Fruit fly (Drosophila melanogaster): ENCODE results near the gene CG34328.
A peak's percentile ranks its signal among the peaks of the same experiment; 100 is the strongest.

Gene CG34328

DNA sequence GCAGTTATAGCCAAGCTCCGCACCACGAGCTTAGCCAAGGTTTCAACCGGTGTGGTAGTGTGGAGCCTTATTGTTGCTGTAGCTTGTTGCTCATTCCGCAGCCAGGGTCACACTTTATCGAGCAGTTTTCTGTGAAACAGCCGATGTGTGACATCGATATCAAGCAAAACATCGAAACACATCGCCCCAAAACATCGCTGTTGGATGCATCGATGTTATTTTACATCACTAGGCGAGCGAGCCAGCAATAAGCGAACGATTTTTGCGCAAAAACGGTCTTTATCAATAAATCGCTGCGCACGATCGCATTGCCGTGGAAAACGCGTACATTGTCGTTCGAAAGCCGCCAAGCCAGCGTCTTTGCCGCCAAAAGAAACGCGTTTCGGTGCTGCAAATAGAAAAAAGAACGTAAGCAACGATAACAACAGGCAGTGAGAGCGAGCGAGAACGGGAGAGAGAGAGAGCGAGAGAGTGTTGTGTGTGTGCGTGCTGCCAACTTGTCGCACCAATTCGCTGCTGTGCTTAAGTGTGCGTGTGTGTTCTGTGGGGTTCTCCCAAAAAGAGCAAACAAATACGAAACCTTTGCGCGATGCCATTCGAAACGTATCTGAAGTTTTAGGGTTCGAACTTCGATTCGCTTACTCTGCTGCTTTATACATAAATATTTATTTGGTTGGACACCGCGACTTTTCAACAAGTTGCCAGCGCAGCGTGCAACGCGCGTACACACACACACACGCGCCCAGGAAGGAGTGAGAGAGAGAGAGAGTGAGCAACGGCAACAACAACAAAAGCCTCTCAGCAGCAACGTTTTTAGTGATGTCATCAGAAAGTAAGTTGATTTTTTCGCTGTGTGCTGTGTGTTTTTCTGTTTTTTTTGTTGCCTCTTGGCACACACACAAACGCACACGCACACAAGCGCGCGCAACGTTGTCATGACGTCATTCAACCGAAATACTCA is 28.8 kb downstream of the CG34328 start (continued):
- peak; percentile 94 for TF ChIP-seq Doc3 (GFP tag; IDR thresholded peaks at IDR 0.05; ENCODE audit: partially characterized antibody)
- no peak for TF ChIP-seq Xrp1 (GFP tag; IDR thresholded peaks at IDR 0.05)
- TF ChIP-seq Antp (GFP tag; optimal IDR thresholded peaks at IDR 0.05), result peak; percentile 16
- peak; percentile 98 for TF ChIP-seq hb (GFP tag; IDR thresholded peaks at IDR 0.05; ENCODE audit: partially characterized antibody)
- TF ChIP-seq Chrac-16 (GFP tag; optimal IDR thresholded peaks at IDR 0.05), result peak; percentile 11
- TF ChIP-seq vfl (GFP tag; optimal IDR thresholded peaks at IDR 0.05), result peak; percentile 46
- TF ChIP-seq ranshi (GFP tag; IDR thresholded peaks at IDR 0.05), result 0 out of 2 replicates have a peak, but pooled peaks have one; percentile 17
- TF ChIP-seq chinmo (GFP tag; IDR thresholded peaks at IDR 0.05; ENCODE audit: partially characterized antibody), result peak; percentile 99
- TF ChIP-seq cato (GFP tag; optimal IDR thresholded peaks at IDR 0.05; ENCODE audit: borderline replicate concordance), result no peak
- TF ChIP-seq ttk (GFP tag; IDR thresholded peaks at IDR 0.05), result no peak
- TF ChIP-seq CG33213 (GFP tag; optimal IDR thresholded peaks at IDR 0.05), result peak; percentile 71
- TF ChIP-seq dan (GFP tag; IDR thresholded peaks at IDR 0.05), result no peak
- peak; percentile 70 for TF ChIP-seq Rfx (GFP tag; IDR thresholded peaks at IDR 0.05)
- peak; percentile 79 for TF ChIP-seq zf30C (GFP tag; optimal IDR thresholded peaks at IDR 0.05)
- TF ChIP-seq odd (GFP tag; optimal IDR thresholded peaks at IDR 0.05), result no peak
- TF ChIP-seq Dad (GFP tag; optimal IDR thresholded peaks at IDR 0.05), result peak; percentile 6
- peak; percentile 42 for TF ChIP-seq CoRest (tag; optimal IDR thresholded peaks at IDR 0.05)
- TF ChIP-seq bbx (GFP tag; IDR thresholded peaks at IDR 0.05; ENCODE audit: partially characterized antibody), result peak; percentile 99
- TF ChIP-seq phol (tag; optimal IDR thresholded peaks at IDR 0.05), result peak; percentile 54
- TF ChIP-seq CG2712 (tag; optimal IDR thresholded peaks at IDR 0.05), result peak; percentile 24
- peak; percentile 7 for TF ChIP-seq CG7556 (GFP tag; optimal IDR thresholded peaks at IDR 0.05)
- TF ChIP-seq Hand (GFP tag; optimal IDR thresholded peaks at IDR 0.05), result peak; percentile 45
- 0 out of 3 replicates have a peak, but pooled peaks have one; percentile 14 for TF ChIP-seq CG34422 (GFP tag; IDR thresholded peaks at IDR 0.05)
- TF ChIP-seq danr (GFP tag; IDR thresholded peaks at IDR 0.05), result no peak
- no peak for TF ChIP-seq CG8924 (tag; optimal IDR thresholded peaks at IDR 0.05)
- TF ChIP-seq Poxn (GFP tag; IDR thresholded peaks at IDR 0.05), result no peak
- TF ChIP-seq CrebB (tag; optimal IDR thresholded peaks at IDR 0.05), result peak; percentile 85
- peak; percentile 53 for TF ChIP-seq CHES-1-like (GFP tag; optimal IDR thresholded peaks at IDR 0.05)
- peak; percentile 95 for TF ChIP-seq CG2129 (GFP tag; IDR thresholded peaks at IDR 0.05; ENCODE audit: partially characterized antibody)
- TF ChIP-seq CG18262 (tag; optimal IDR thresholded peaks at IDR 0.05), result no peak
- TF ChIP-seq CG12659 (GFP tag; optimal IDR thresholded peaks at IDR 0.05), result peak; percentile 80
- peak; percentile 96 for TF ChIP-seq nerfin-2 (GFP tag; IDR thresholded peaks at IDR 0.05; ENCODE audit: partially characterized antibody)
- no peak for TF ChIP-seq sens-2 (GFP tag; IDR thresholded peaks at IDR 0.05)
- peak; percentile 21; the same call in 1 of the 3 replicates for TF ChIP-seq so (GFP tag; IDR thresholded peaks at IDR 0.05)
- no peak for TF ChIP-seq fd3F (GFP tag; optimal IDR thresholded peaks at IDR 0.05)
- TF ChIP-seq mirr (GFP tag; optimal IDR thresholded peaks at IDR 0.05), result peak; percentile 36
- no peak for TF ChIP-seq CG4820 (GFP tag; optimal IDR thresholded peaks at IDR 0.05)
- TF ChIP-seq Xbp1 (GFP tag; optimal IDR thresholded peaks at IDR 0.05), result peak; percentile 42
- peak; percentile 45; the same call in 1 of the 3 replicates for TF ChIP-seq CG6175 (GFP tag; IDR thresholded peaks at IDR 0.05)
- TF ChIP-seq sna (GFP tag; IDR thresholded peaks at IDR 0.05; ENCODE audit: partially characterized antibody), result peak; percentile 98
- TF ChIP-seq slp2 (GFP tag; optimal IDR thresholded peaks at IDR 0.05), result no peak
- TF ChIP-seq Meics (GFP tag; optimal IDR thresholded peaks at IDR 0.05), result peak; percentile 42
- TF ChIP-seq CG2120 (GFP tag; optimal IDR thresholded peaks at IDR 0.05), result peak; percentile 50
- peak; percentile 74 to 93 for TF ChIP-seq Trl (optimal IDR thresholded peaks at IDR 0.05)
- peak; percentile 10 for TF ChIP-seq Trl (GFP tag; optimal IDR thresholded peaks at IDR 0.05)
- TF ChIP-seq hbn (GFP tag; IDR thresholded peaks at IDR 0.05; ENCODE audit: partially characterized antibody), result peak; percentile 98
- no peak for TF ChIP-seq eyg (GFP tag; optimal IDR thresholded peaks at IDR 0.05)
- no peak for TF ChIP-seq croc (GFP tag; conservative IDR thresholded peaks at IDR 0.05)

All from whole organism, embryonic.